Worm (Caenorhabditis elegans) whole organism, midembryonic: ENCODE results near the gene srw-61.

Experiments used
- T22C8.4 ChIP-seq: fragments of 200-800 bp; sonication (Bioruptor generic); IDR thresholded peaks from 2 replicates; pipeline ENCODE4 v1.3.6; 2022; ENCODE audit warnings: missing genetic modification characterization, missing compliant biosample characterization
- cog-1 ChIP-seq: sonication (generic microtip); optimal IDR thresholded peaks from 2 replicates; lab custom pipeline; 2016; ENCODE audit warnings: missing genetic modification characterization, missing compliant biosample characterization
- flt-1 ChIP-seq: fragments of 200-800 bp; sonication (Bioruptor generic); IDR thresholded peaks from 2 replicates; pipeline ENCODE4 v1.3.6; 2022; ENCODE audit warnings: missing genetic modification characterization, missing compliant biosample characterization
- klf-2 ChIP-seq: fragments of 200-800 bp; sonication (Bioruptor generic); conservative IDR thresholded peaks from 2 replicates; pipeline ENCODE4 v1.3.6; 2022; ENCODE audit warnings: missing genetic modification reagents, missing genetic modification characterization, missing compliant biosample characterization
- med-1 ChIP-seq: sonication (generic microtip); optimal IDR thresholded peaks from 2 replicates; lab custom pipeline; 2017; ENCODE audit warnings: missing genetic modification characterization, mild to moderate bottlenecking, missing compliant biosample characterization, antibody characterized with exemption, missing genetic modification reagents; ENCODE audit not compliant: insufficient read depth
- ref-1 ChIP-seq: fragments of 200-800 bp; sonication (Bioruptor generic); conservative IDR thresholded peaks from 2 replicates; pipeline ENCODE4 v1.3.6; 2022; ENCODE audit warnings: missing genetic modification reagents, missing genetic modification characterization, missing compliant biosample characterization
- tab-1 ChIP-seq: fragments of 200-800 bp; sonication (Bioruptor generic); IDR thresholded peaks from 2 replicates; pipeline ENCODE4 v1.3.6; 2022; ENCODE audit warnings: missing genetic modification characterization, missing compliant biosample characterization
- ztf-23 ChIP-seq: fragments of 200-800 bp; sonication (Bioruptor generic); IDR thresholded peaks from 2 replicates; pipeline ENCODE4 v1.3.6; 2022; ENCODE audit warnings: missing genetic modification reagents, missing genetic modification characterization, missing compliant biosample characterization
- ztf-29 ChIP-seq: fragments of 200-800 bp; sonication (Bioruptor generic); IDR thresholded peaks from 2 replicates; pipeline ENCODE4 v1.3.6; 2022; ENCODE audit warnings: missing genetic modification reagents, missing genetic modification characterization, missing compliant biosample characterization

The srw-61 gene

DNA sequence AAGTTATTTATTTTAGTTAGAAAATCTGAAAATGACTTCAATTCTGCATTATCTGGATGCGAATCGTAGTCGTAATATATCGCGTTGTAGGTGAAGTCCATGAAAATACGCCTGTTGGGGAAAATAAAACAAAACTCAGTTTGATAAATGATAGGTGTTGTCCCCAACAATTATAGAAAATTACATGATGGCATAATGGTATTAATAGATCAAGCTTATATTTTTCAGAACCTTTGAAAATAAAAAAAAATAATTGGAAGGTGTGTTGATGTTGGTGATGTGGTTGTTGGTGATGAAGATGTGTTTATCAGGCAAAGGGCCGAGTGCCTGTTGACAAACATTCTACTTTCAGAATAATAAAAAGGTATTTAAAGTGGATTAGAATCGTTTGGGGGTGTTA is at the start of gene srw-61:
srw-61 (minus strand) TSS at position 101 of the 400 bp plus-strand sequence.
- TF ChIP-seq ztf-29 (GFP tag; lab: Robert Waterston, UW) (no peak), T22C8.4 (GFP tag; lab: Robert Waterston, UW) (no peak), cog-1 (no peak), ref-1 (no peak), tab-1 (no peak), ztf-23 (GFP tag; lab: Robert Waterston, UW) (no peak), klf-2 (no peak), flt-1 (GFP tag; lab: Robert Waterston, UW) (no peak), med-1 (GFP tag; lab: Kevin White, UChicago) (no peak)

DNA sequence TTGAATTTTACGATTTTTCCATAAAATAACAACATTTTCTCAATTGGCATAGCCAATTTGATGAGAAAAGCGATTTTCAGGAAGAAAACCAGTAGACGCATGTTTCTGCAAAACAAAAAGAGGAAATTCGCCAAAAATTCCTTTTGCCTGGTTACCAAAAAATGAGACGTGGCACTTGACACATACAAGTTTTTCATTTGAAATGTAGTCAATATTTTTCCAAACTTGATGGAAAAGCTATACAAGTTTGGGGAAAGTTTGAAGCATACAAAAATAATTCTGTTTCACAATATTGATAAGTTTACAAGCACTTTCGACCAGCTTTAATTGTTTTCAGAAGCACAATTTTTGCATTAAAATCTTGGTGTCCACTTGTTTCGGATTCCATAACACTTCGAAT is 42.2 kb upstream of the srw-61 start, which contains the start of gene clec-191:
clec-191 (minus strand) TSS at position 101 of the 400 bp plus-strand sequence.
- TF ChIP-seq ztf-23 (GFP tag; lab: Robert Waterston, UW) (no peak), T22C8.4 (GFP tag; lab: Robert Waterston, UW) (no peak), ztf-29 (GFP tag; lab: Robert Waterston, UW) (no peak), cog-1 (no peak), klf-2 (no peak), flt-1 (GFP tag; lab: Robert Waterston, UW) (no peak), med-1 (GFP tag; lab: Kevin White, UChicago) (no peak), ref-1 (no peak), tab-1 (no peak)

DNA sequence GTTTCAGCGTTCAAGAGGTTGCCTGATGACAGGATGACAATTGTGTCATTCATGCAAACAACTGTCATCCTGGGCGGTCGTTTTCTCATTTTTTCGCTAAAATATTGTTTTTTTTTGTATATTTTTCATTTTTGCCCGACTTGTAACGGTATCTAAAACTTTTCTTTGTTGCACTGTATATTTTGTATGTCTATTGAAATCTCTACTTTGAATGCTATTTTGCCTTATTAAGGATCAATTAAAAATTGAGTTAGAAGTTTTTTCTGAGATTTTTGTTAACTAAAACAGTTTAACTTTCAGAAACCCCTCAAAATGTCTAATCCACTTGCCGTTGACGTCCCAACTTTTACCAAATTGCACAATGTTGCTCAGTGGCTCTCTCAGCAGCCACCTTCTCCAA is 39.4 kb upstream of the srw-61 start, which contains the start of gene ccch-2:
ccch-2 (plus strand) TSS at position 301 of the 400 bp plus-strand sequence.
- TF ChIP-seq ref-1 (no peak), tab-1 (no peak), ztf-23 (GFP tag; lab: Robert Waterston, UW) (no peak), cog-1 (no peak), ztf-29 (GFP tag; lab: Robert Waterston, UW) (no peak), flt-1 (GFP tag; lab: Robert Waterston, UW) (no peak)

DNA sequence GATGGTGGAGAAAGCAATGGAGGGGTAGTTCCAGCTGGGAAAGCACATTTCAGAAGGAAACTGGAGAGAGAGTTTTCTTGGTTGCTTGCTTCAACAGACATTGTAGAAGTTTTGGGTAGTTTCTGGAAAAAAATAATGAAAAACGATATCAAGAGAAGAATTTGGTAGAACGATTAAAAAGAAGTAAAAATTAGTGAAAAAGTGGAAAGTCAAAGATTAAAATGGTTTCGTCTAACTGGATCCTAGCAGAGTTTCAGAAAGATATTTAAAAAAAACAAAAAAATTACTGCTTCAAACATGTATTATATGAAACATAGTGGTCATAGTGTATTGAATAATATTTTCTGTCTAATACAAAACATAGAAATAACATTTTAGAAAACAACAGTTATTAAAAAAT is 38.8 kb upstream of the srw-61 start, which contains the start of gene F38C2.7:
F38C2.7 (minus strand) TSS at position 101 of the 400 bp plus-strand sequence.
- TF ChIP-seq klf-2 (no peak), ztf-23 (GFP tag; lab: Robert Waterston, UW) (no peak)

DNA sequence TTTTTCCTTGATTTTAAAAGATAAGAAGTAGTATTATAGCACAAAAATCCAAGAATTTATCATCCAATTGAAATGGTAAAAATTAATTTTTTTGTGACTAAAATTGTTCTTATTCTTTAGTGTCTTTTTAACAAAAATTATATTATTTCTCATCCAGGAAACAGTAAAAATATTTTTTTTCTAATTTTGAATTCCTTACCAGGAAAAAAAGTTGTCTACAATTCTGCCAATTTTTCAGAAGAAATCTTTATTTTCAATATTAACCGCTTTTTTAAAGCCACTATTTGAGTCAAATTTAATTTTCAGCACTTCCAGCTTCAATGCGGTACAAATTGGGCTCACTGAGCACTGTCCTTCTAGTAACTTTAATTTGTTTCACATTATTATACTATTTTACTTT is 32.5 kb upstream of the srw-61 start, which contains the start of gene F38C2.4:
F38C2.4 (plus strand) TSS at position 301 of the 400 bp plus-strand sequence.
- TF ChIP-seq ztf-29 (GFP tag; lab: Robert Waterston, UW) (no peak), med-1 (GFP tag; lab: Kevin White, UChicago) (no peak), ztf-23 (GFP tag; lab: Robert Waterston, UW) (no peak), ref-1 (no peak), tab-1 (no peak), flt-1 (GFP tag; lab: Robert Waterston, UW) (no peak), cog-1 (no peak), T22C8.4 (GFP tag; lab: Robert Waterston, UW) (no peak), klf-2 (no peak)

DNA sequence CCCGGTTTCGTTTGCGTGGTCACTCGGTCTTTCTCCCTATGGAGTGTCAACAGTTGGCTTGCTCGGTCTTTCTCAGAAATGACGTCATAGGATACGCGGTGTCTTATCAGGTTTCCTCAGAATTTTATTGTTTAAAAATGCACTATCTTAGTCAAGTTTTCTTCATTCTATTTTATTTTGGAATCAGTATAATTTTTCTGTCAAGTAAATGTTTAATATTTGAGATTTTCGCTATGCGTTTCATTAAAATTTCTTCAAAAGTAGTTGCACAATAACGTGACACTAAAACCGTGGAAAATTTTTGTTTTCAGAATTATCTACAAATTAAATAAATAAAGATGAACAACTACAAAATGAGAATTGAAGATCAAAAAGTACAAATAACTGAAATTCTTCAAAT is 18.9 kb upstream of the srw-61 start, which contains the start of gene hlh-31:
hlh-31 (plus strand) TSS at position 301 of the 400 bp plus-strand sequence.
- no peak for TF ChIP-seq flt-1 (GFP tag; lab: Robert Waterston, UW)
- TF ChIP-seq med-1 (GFP tag; lab: Kevin White, UChicago), result no peak
- TF ChIP-seq tab-1, result no peak
- TF ChIP-seq T22C8.4 (GFP tag; lab: Robert Waterston, UW), result no peak
- TF ChIP-seq ztf-23 (GFP tag; lab: Robert Waterston, UW), result no peak
- TF ChIP-seq cog-1, result no peak
- TF ChIP-seq ztf-29 (GFP tag; lab: Robert Waterston, UW), result no peak
- no peak for TF ChIP-seq ref-1
- no peak for TF ChIP-seq klf-2

DNA sequence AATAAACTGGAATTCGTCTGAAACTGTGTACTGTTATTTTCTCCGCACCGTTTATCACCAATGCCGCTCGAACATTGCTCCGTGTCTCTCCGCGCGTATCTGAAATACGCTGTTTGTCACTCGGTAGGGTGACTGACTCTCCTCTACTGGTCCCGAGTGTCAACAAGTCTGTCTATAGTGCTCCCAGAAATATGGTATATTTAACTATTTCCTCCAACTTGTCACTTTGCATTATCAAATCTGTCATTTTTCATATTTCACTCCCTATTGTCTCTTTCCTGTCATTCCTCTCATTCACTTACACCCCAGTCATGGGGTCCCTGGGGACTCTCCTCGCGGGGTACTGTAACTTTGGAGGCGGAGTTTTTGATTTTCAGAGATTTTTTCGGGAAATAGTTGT is 16.0 kb upstream of the srw-61 start, which contains the start of gene hlh-17:
hlh-17 (plus strand) TSS at position 301 of the 400 bp plus-strand sequence.
- TF ChIP-seq ztf-29 (GFP tag; lab: Robert Waterston, UW) (no peak), tab-1 (no peak), klf-2 (no peak), ztf-23 (GFP tag; lab: Robert Waterston, UW) (no peak), ref-1 (no peak), med-1 (GFP tag; lab: Kevin White, UChicago) (no peak), T22C8.4 (GFP tag; lab: Robert Waterston, UW) (no peak), flt-1 (GFP tag; lab: Robert Waterston, UW) (no peak), cog-1 (no peak)

DNA sequence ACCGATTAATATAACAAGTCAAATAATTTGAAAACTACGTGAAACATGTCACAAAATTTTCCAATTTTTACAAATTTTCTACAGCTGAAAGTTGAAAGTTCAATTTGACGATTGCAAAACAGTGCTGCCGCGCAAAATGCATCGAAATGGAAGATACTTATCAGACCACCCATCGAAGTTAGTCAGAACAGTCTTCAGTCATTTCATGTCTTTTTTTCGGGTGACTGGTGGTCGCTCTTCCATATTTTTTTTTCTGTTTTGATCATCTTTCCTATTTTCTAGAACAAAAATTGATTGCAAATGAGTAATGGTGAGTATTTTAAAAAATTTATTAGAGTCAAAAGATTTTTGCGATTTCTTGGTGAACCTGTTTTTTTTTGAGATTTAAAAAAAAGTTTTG is 8.7 kb upstream of the srw-61 start, which contains the start of gene F38C2.1:
F38C2.1 (plus strand) TSS at position 301 of the 400 bp plus-strand sequence.
- TF ChIP-seq T22C8.4 (GFP tag; lab: Robert Waterston, UW) (no peak), med-1 (GFP tag; lab: Kevin White, UChicago) (no peak), klf-2 (no peak), ztf-23 (GFP tag; lab: Robert Waterston, UW) (no peak), ztf-29 (GFP tag; lab: Robert Waterston, UW) (no peak)

DNA sequence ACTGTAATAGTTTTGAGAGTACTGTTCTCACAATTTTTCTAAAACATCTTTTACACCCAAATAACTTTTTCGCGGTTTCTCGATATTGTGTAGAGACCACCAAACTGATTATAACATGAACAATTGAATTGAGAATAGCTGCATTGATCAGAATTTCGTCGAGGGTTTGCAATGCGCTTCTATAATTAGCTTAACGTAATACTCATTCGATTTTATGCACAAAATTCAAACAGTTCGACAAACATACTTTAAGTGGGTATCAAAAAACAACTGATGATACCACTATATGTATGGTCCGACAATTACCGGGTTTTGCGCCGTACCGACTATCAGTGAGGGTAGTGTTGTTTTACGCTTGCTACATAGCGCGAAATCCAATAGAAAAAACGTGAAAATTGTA is 1.6 kb downstream of the srw-61 start:
- TF ChIP-seq ztf-29 (GFP tag; lab: Robert Waterston, UW), result no peak
- TF ChIP-seq flt-1 (GFP tag; lab: Robert Waterston, UW), result no peak
- no peak for TF ChIP-seq med-1 (GFP tag; lab: Kevin White, UChicago)
- no peak for TF ChIP-seq T22C8.4 (GFP tag; lab: Robert Waterston, UW)

DNA sequence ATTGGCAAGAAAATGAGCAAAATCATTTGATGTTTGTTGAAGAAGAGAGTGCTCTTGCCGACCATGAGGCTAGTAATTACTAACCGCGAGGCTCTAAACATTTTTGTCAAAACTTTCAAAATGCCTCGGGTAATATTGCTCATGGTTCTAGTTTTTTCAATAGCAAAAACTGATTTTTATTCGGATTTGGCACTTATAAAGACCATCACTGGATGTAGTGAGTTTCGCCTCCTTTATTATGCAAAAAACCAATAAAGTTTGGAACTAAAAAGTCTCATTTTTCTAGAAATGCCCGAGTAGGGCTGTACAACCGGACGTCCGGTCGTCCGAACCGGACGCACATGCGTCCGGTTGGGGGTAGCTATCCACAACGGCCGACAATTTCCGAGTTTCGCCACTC is 5.4 kb downstream of the srw-61 start, which contains the start of the genes hpa-1 and irld-39:
hpa-1 (minus strand) TSS at position 101 of the 400 bp plus-strand sequence.
irld-39 (plus strand) TSS at position 121 of the 400 bp plus-strand sequence.
- no peak for TF ChIP-seq T22C8.4 (GFP tag; lab: Robert Waterston, UW)
- TF ChIP-seq flt-1 (GFP tag; lab: Robert Waterston, UW), result no peak
- no peak for TF ChIP-seq ref-1
- no peak for TF ChIP-seq ztf-29 (GFP tag; lab: Robert Waterston, UW)
- TF ChIP-seq klf-2, result no peak
- TF ChIP-seq cog-1, result no peak
- no peak for TF ChIP-seq ztf-23 (GFP tag; lab: Robert Waterston, UW)
- TF ChIP-seq tab-1, result no peak
- no peak for TF ChIP-seq med-1 (GFP tag; lab: Kevin White, UChicago)
